Fruit fly (Drosophila melanogaster): ENCODE results near the gene sty.

sty gene

DNA sequence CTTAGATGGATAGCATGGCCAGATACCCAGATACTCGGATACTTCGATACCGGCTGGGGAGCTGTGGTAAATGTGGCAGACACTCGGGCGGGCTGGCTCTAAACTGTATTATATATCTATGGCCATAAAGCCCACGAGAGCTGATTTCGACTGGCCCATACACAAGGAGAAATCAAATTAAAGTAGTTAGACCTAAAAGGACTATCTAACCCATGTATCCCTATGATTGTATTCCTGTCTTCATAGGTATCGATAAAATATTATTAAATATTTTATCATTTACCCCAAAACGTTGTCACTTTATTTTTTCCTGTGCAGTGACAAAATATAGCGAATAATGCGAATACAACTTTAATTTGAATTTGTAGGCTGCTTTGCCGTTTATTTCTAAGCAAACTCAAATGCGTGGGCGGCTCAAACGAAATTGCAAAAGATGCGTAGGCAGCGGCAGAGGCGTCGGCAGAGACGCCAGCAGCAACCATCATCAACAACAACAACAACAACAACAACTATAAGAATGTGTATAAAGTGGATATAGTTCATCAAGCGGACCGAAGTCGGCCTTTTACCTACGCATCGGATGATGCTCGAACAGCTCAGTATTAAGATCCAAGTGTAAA lies 42.8 kb downstream of the sty start (continued):
- TF ChIP-seq Doc3 (GFP tag; IDR thresholded peaks at IDR 0.05; ENCODE audit: partially characterized antibody): no peak
- TF ChIP-seq gem (tag; optimal IDR thresholded peaks at IDR 0.05): peak; percentile 57
- TF ChIP-seq repo (GFP tag; optimal IDR thresholded peaks at IDR 0.05): no peak
- peak; percentile 59; the same call in 1 of the 2 replicates for TF ChIP-seq sob (GFP tag; IDR thresholded peaks at IDR 0.05)
- TF ChIP-seq Hand (GFP tag; optimal IDR thresholded peaks at IDR 0.05): no peak
- TF ChIP-seq Atf6 (GFP tag; IDR thresholded peaks at IDR 0.05): peak; percentile 62
- peak; percentile 44 for TF ChIP-seq grau (tag; optimal IDR thresholded peaks at IDR 0.05)
- no peak for TF ChIP-seq CG4617 (GFP tag; optimal IDR thresholded peaks at IDR 0.05; ENCODE audit: borderline replicate concordance)
- no peak for TF ChIP-seq Nf-YB (GFP tag; optimal IDR thresholded peaks at IDR 0.05)
- no peak for TF ChIP-seq corto (GFP tag; optimal IDR thresholded peaks at IDR 0.05)
- no peak for TF ChIP-seq CG5245 (GFP tag; optimal IDR thresholded peaks at IDR 0.05)
- TF ChIP-seq eve (GFP tag; optimal IDR thresholded peaks at IDR 0.05): no peak
- no peak for TF ChIP-seq CG6813 (GFP tag; optimal IDR thresholded peaks at IDR 0.05)
- TF ChIP-seq Xrp1 (GFP tag; IDR thresholded peaks at IDR 0.05): peak; percentile 50
- TF ChIP-seq Fer3 (tag; optimal IDR thresholded peaks at IDR 0.05): peak; percentile 63
- TF ChIP-seq CG3847 (GFP tag; IDR thresholded peaks at IDR 0.05): peak; percentile 72
- peak; percentile 49 for TF ChIP-seq Xbp1 (GFP tag; optimal IDR thresholded peaks at IDR 0.05)
- peak; percentile 75 for TF ChIP-seq lmd (GFP tag; IDR thresholded peaks at IDR 0.05)
- peak; percentile 78 for TF ChIP-seq CG9932 (GFP tag; IDR thresholded peaks at IDR 0.05)
- no peak for TF ChIP-seq HLH4C (GFP tag; IDR thresholded peaks at IDR 0.05; ENCODE audit: partially characterized antibody)
- TF ChIP-seq Dip2 (GFP tag; IDR thresholded peaks at IDR 0.05): no peak
- no peak for TF ChIP-seq run (tag; optimal IDR thresholded peaks at IDR 0.05)
- no peak for TF ChIP-seq CG15601 (tag; optimal IDR thresholded peaks at IDR 0.05)
- no peak for TF ChIP-seq Dref (GFP tag; IDR thresholded peaks at IDR 0.05)
- TF ChIP-seq CG12659 (GFP tag; optimal IDR thresholded peaks at IDR 0.05): no peak
- TF ChIP-seq toy (GFP tag; IDR thresholded peaks at IDR 0.05): peak; percentile 30; the same call in 1 of the 2 replicates
- TF ChIP-seq ATbp (GFP tag; optimal IDR thresholded peaks at IDR 0.05): peak; percentile 13
- no peak for TF ChIP-seq Hr39 (optimal IDR thresholded peaks at IDR 0.05)
- no peak for TF ChIP-seq CG4328 (GFP tag; optimal IDR thresholded peaks at IDR 0.05)
- TF ChIP-seq CG6272 (GFP tag; IDR thresholded peaks at IDR 0.05): no peak
- TF ChIP-seq HLH3B (GFP tag; IDR thresholded peaks at IDR 0.05): peak; percentile 75
- no peak for TF ChIP-seq cg (GFP tag; optimal IDR thresholded peaks at IDR 0.05)
- no peak for TF ChIP-seq CHES-1-like (GFP tag; optimal IDR thresholded peaks at IDR 0.05)
- peak; percentile 6 for TF ChIP-seq D19B (GFP tag; optimal IDR thresholded peaks at IDR 0.05)
- no peak for TF ChIP-seq eyg (GFP tag; optimal IDR thresholded peaks at IDR 0.05)
- TF ChIP-seq CG3995 (GFP tag; optimal IDR thresholded peaks at IDR 0.05): no peak
- peak; percentile 26 for TF ChIP-seq CG17385 (GFP tag; optimal IDR thresholded peaks at IDR 0.05)
- no peak for TF ChIP-seq sima (GFP tag; optimal IDR thresholded peaks at IDR 0.05)
- no peak for TF ChIP-seq vfl (GFP tag; optimal IDR thresholded peaks at IDR 0.05)
- no peak for TF ChIP-seq Sry-δ (GFP tag; optimal IDR thresholded peaks at IDR 0.05)
- peak; percentile 54 for TF ChIP-seq CG10147 (GFP tag; optimal IDR thresholded peaks at IDR 0.05)
- peak; percentile 38; the same call in 1 of the 2 replicates for TF ChIP-seq ara (GFP tag; IDR thresholded peaks at IDR 0.05)
- TF ChIP-seq CG2712 (tag; optimal IDR thresholded peaks at IDR 0.05): no peak
- no peak for TF ChIP-seq gcm2 (GFP tag; optimal IDR thresholded peaks at IDR 0.05)
- no peak for TF ChIP-seq CG4424 (GFP tag; optimal IDR thresholded peaks at IDR 0.05)
- peak; percentile 52 for TF ChIP-seq dmrt99B (tag; optimal IDR thresholded peaks at IDR 0.05)
- 0 out of 2 replicates have a peak, but pooled peaks have one; percentile 8 for TF ChIP-seq klu (GFP tag; IDR thresholded peaks at IDR 0.05)
- no peak for TF ChIP-seq mld (GFP tag; IDR thresholded peaks at IDR 0.05; ENCODE audit: partially characterized antibody)
- no peak for TF ChIP-seq CG10321 (GFP tag; IDR thresholded peaks at IDR 0.05)
- no peak for TF ChIP-seq abd-A (tag; optimal IDR thresholded peaks at IDR 0.05)
- peak; percentile 40; the same call in 1 of the 2 replicates for TF ChIP-seq CG31441 (GFP tag; IDR thresholded peaks at IDR 0.05)
